Fruit fly (Drosophila melanogaster): Measurements from ENCODE around the gene PyK.

dm6 chr3R:22396238-22396772 lies 29.0 kb downstream of the PyK start:
- TF ChIP-seq CTCF (optimal IDR thresholded peaks at IDR 0.05) (no peak), CG8478 (optimal IDR thresholded peaks at IDR 0.05) (no peak)

All from S2 (cell line).